Fruit fly (Drosophila melanogaster) whole organism, prepupa: Measurements from ENCODE around the gene Hers.
A peak's percentile ranks its signal among the peaks of the same experiment; 100 is the strongest.

ENCODE experiments used
- Blimp-1 ChIP-seq: fragments of 200-800 bp; sonication (Bioruptor generic); optimal IDR thresholded peaks from 3 replicates; lab custom pipeline; 2017; ENCODE audit warnings: missing biosample characterization, missing genetic modification characterization, mild to moderate bottlenecking, moderate library complexity, missing genetic modification reagents
- CG11294 ChIP-seq: fragments of 200-800 bp; sonication (Bioruptor generic); IDR thresholded peaks from 2 replicates; pipeline ENCODE4 v1.3.6; 2022; ENCODE audit warnings: missing biosample characterization, missing genetic modification characterization
- CG11762 ChIP-seq: fragments of 200-800 bp; sonication (Bioruptor generic); optimal IDR thresholded peaks from 3 replicates; lab custom pipeline; 2016; ENCODE audit warnings: missing biosample characterization, missing genetic modification characterization; ENCODE audit not compliant: insufficient read depth
- CG11902 ChIP-seq: fragments of 200-800 bp; sonication (Bioruptor generic); optimal IDR thresholded peaks from 3 replicates; lab custom pipeline; 2016; ENCODE audit warnings: missing biosample characterization, missing genetic modification characterization
- CG15336 ChIP-seq: fragments of 200-800 bp; sonication (Bioruptor generic); IDR thresholded peaks from 2 replicates; pipeline ENCODE4 v1.3.6; 2022; ENCODE audit warnings: missing biosample characterization, missing genetic modification characterization
- CG16779 ChIP-seq: fragments of 200-800 bp; sonication (Bioruptor generic); optimal IDR thresholded peaks from 3 replicates; lab custom pipeline; 2017; ENCODE audit warnings: missing biosample characterization, mild to moderate bottlenecking, missing genetic modification characterization
- CG32006 ChIP-seq: fragments of 200-800 bp; sonication (Bioruptor generic); optimal IDR thresholded peaks from 3 replicates; lab custom pipeline; 2017; ENCODE audit warnings: missing biosample characterization, mild to moderate bottlenecking, missing genetic modification characterization
- CG3919 ChIP-seq: fragments of 200-800 bp; sonication (Bioruptor generic); optimal IDR thresholded peaks from 3 replicates; lab custom pipeline; 2016; ENCODE audit warnings: missing biosample characterization, missing genetic modification characterization
- CG6163 ChIP-seq: fragments of 200-800 bp; sonication (Bioruptor generic); IDR thresholded peaks from 3 replicates; pipeline ENCODE4 v1.3.6; 2022; ENCODE audit warnings: missing biosample characterization, missing genetic modification characterization
- CG6792 ChIP-seq: fragments of 200-800 bp; sonication (Bioruptor generic); optimal IDR thresholded peaks from 3 replicates; lab custom pipeline; 2016; ENCODE audit warnings: missing biosample characterization, missing genetic modification characterization
- CG6808 ChIP-seq: fragments of 200-800 bp; sonication (Bioruptor generic); optimal IDR thresholded peaks from 3 replicates; lab custom pipeline; 2017; ENCODE audit warnings: missing biosample characterization, missing genetic modification characterization, mild to moderate bottlenecking, moderate library complexity, missing genetic modification reagents
- CG6854 ChIP-seq: fragments of 200-800 bp; sonication (Bioruptor generic); optimal IDR thresholded peaks from 2 replicates; lab custom pipeline; 2017; ENCODE audit warnings: missing biosample characterization, mild to moderate bottlenecking, missing genetic modification characterization
- CG8119 ChIP-seq: fragments of 200-800 bp; sonication (Bioruptor generic); IDR thresholded peaks from 3 replicates; pipeline ENCODE4 v1.3.6; 2022; ENCODE audit warnings: missing biosample characterization, missing genetic modification characterization
- CG8319 ChIP-seq: fragments of 200-800 bp; sonication (Bioruptor generic); optimal IDR thresholded peaks from 3 replicates; lab custom pipeline; 2016; ENCODE audit warnings: missing biosample characterization, missing genetic modification characterization
- CG8632 ChIP-seq: fragments of 200-800 bp; sonication (Bioruptor generic); optimal IDR thresholded peaks from 3 replicates; lab custom pipeline; 2016; ENCODE audit warnings: missing biosample characterization, missing genetic modification characterization
- CG9139 ChIP-seq: fragments of 200-800 bp; sonication (Bioruptor generic); optimal IDR thresholded peaks from 3 replicates; lab custom pipeline; 2017; ENCODE audit warnings: missing biosample characterization, mild to moderate bottlenecking, missing genetic modification characterization
- Eip78C ChIP-seq: fragments of 200-800 bp; sonication (Bioruptor generic); peaks from one replicate; lab custom pipeline; 2016; ENCODE audit warnings: missing biosample characterization, missing genetic modification characterization
- Eip93F ChIP-seq: fragments of 200-800 bp; sonication (Bioruptor generic); optimal IDR thresholded peaks from 2 replicates; lab custom pipeline; 2016; ENCODE audit warnings: missing biosample characterization, mild to moderate bottlenecking, missing genetic modification characterization
- Gug ChIP-seq: fragments of 200-800 bp; sonication (Bioruptor generic); IDR thresholded peaks from 2 replicates; pipeline ENCODE4 v1.3.6; 2022; ENCODE audit warnings: missing biosample characterization, missing genetic modification characterization
- Hr38 ChIP-seq: sonication (Bioruptor generic); optimal IDR thresholded peaks from 2 replicates; lab custom pipeline; 2016; ENCODE audit warnings: missing biosample characterization, missing genetic modification characterization
- Hr39 ChIP-seq: fragments of 200-800 bp; sonication (Bioruptor generic); optimal IDR thresholded peaks from 2 replicates; lab custom pipeline; 2016; ENCODE audit warnings: missing biosample characterization, missing genetic modification characterization
- Hr4 ChIP-seq: fragments of 200-800 bp; sonication (Bioruptor generic); optimal IDR thresholded peaks from 3 replicates; lab custom pipeline; 2016; ENCODE audit warnings: missing biosample characterization, missing genetic modification characterization
- OdsH ChIP-seq: fragments of 200-800 bp; sonication (Bioruptor generic); optimal IDR thresholded peaks from 3 replicates; lab custom pipeline; 2016; ENCODE audit warnings: missing biosample characterization, missing genetic modification characterization
- Sox102F ChIP-seq: fragments of 200-800 bp; sonication (Bioruptor generic); optimal IDR thresholded peaks from 2 replicates; lab custom pipeline; 2016; ENCODE audit warnings: missing biosample characterization, mild to moderate bottlenecking, missing genetic modification characterization
- Sox14 ChIP-seq: fragments of 200-800 bp; sonication (Bioruptor generic); optimal IDR thresholded peaks from 3 replicates; lab custom pipeline; 2016; ENCODE audit warnings: missing biosample characterization, missing genetic modification characterization
- achi ChIP-seq: fragments of 200-800 bp; sonication (Bioruptor generic); optimal IDR thresholded peaks from 3 replicates; lab custom pipeline; 2016; ENCODE audit warnings: missing biosample characterization, missing genetic modification characterization
- acj6 ChIP-seq: fragments of 200-800 bp; sonication (Bioruptor generic); optimal IDR thresholded peaks from 3 replicates; lab custom pipeline; 2016; ENCODE audit warnings: missing biosample characterization, missing genetic modification characterization
- cyc ChIP-seq: fragments of 200-800 bp; sonication (Bioruptor generic); optimal IDR thresholded peaks from 3 replicates; lab custom pipeline; 2016; ENCODE audit warnings: missing biosample characterization, missing genetic modification characterization
- dac ChIP-seq: fragments of 200-800 bp; sonication (Bioruptor generic); optimal IDR thresholded peaks from 2 replicates; lab custom pipeline; 2017; ENCODE audit warnings: missing biosample characterization, mild to moderate bottlenecking, missing genetic modification characterization
- dsx ChIP-seq: fragments of 200-800 bp; optimal IDR thresholded peaks from 3 replicates; lab custom pipeline; 2019; ENCODE audit warnings: missing biosample characterization, mild to moderate bottlenecking, missing genetic modification characterization, moderate library complexity; ENCODE audit not compliant: poor library complexity, severe bottlenecking
- esn ChIP-seq: fragments of 200-800 bp; sonication (Bioruptor generic); optimal IDR thresholded peaks from 2 replicates; lab custom pipeline; 2016; ENCODE audit warnings: missing biosample characterization, mild to moderate bottlenecking, missing genetic modification characterization, moderate library complexity
- fd59A ChIP-seq: fragments of 200-800 bp; sonication (Bioruptor generic); optimal IDR thresholded peaks from 2 replicates; lab custom pipeline; 2017; ENCODE audit warnings: missing biosample characterization, mild to moderate bottlenecking, missing genetic modification characterization, missing genetic modification reagents
- fd85E ChIP-seq: fragments of 200-800 bp; sonication (Bioruptor generic); optimal IDR thresholded peaks from 3 replicates; lab custom pipeline; 2016; ENCODE audit warnings: missing biosample characterization, missing genetic modification characterization
- salr ChIP-seq, 2 experiments: fragments of 200-800 bp; sonication (Bioruptor generic); optimal IDR thresholded peaks; 3 replicates each; lab custom pipeline; 2016 to 2018; ENCODE audit warnings: missing biosample characterization in 2 of 2, missing genetic modification characterization in 2 of 2, mild to moderate bottlenecking in 1 of 2
- spab ChIP-seq: fragments of 200-800 bp; sonication (Bioruptor generic); optimal IDR thresholded peaks from 2 replicates; lab custom pipeline; 2017; ENCODE audit warnings: missing biosample characterization, mild to moderate bottlenecking, missing genetic modification characterization, missing genetic modification reagents
- ss ChIP-seq, 2 experiments: fragments of 200-800 bp; sonication (Bioruptor generic); optimal IDR thresholded peaks; 2 replicates in 1 of 2; 3 replicates in 1 of 2; lab custom pipeline; 2017 to 2018; ENCODE audit warnings: mild to moderate bottlenecking in 2 of 2, missing biosample characterization in 2 of 2, missing genetic modification characterization in 2 of 2, moderate library complexity in 1 of 2
- svp ChIP-seq: fragments of 200-800 bp; sonication (Bioruptor generic); peaks from one replicate; lab custom pipeline; 2016; ENCODE audit warnings: missing biosample characterization, missing genetic modification characterization
- vri ChIP-seq: fragments of 200-800 bp; sonication (Bioruptor generic); optimal IDR thresholded peaks from 3 replicates; lab custom pipeline; 2016; ENCODE audit warnings: missing biosample characterization, mild to moderate bottlenecking, missing genetic modification characterization

Gene Hers

dm6 chrX:19842397-19843261, 23.3 kb upstream of the Hers start (continued):
- TF ChIP-seq ss (GFP tag; optimal IDR thresholded peaks at IDR 0.05; lab: Kevin White, UChicago): peak; percentile 28 to 57
- no peak for TF ChIP-seq Gug
- TF ChIP-seq achi (GFP tag; lab: Kevin White, UChicago): peak; percentile 44
- TF ChIP-seq CG6808: peak; percentile 62
- TF ChIP-seq CG32006: peak; percentile 30
- no peak for TF ChIP-seq CG8319 (GFP tag; lab: Kevin White, UChicago)
- no peak for TF ChIP-seq Blimp-1 (GFP tag; lab: Kevin White, UChicago)
- TF ChIP-seq vri (GFP tag; lab: Kevin White, UChicago): peak; percentile 11
- peak; percentile 37 for TF ChIP-seq CG9139 (GFP tag; lab: Kevin White, UChicago)
- TF ChIP-seq salr (GFP tag; optimal IDR thresholded peaks at IDR 0.05; lab: Kevin White, UChicago): peak in 1 of 2 experiments; percentile 14
- no peak for TF ChIP-seq CG11762
- peak; percentile 83 for TF ChIP-seq Eip78C (GFP tag; lab: Kevin White, UChicago)
- TF ChIP-seq spab (GFP tag; lab: Kevin White, UChicago): peak; percentile 55
- TF ChIP-seq CG6854 (GFP tag; lab: Kevin White, UChicago): no peak
- no peak for TF ChIP-seq CG11294 (GFP tag; lab: Robert Waterston, UW)
- peak; percentile 53 for TF ChIP-seq Sox14 (GFP tag; lab: Kevin White, UChicago)
- TF ChIP-seq Sox102F (GFP tag; lab: Kevin White, UChicago): peak; percentile 33
- TF ChIP-seq CG6792 (GFP tag; lab: Kevin White, UChicago): peak; percentile 45
- TF ChIP-seq CG3919: peak; percentile 34
- TF ChIP-seq Eip93F: no peak
- TF ChIP-seq cyc: peak; percentile 46
- TF ChIP-seq, all 60 proteins: peak for 36

- TF ChIP-seq Hr4 (no peak), CG6163 (GFP tag; lab: Robert Waterston, UW) (0 out of 3 replicates have a peak, but pooled peaks have one; percentile 8)
These were observed 21.8 kb upstream of the Hers start for dm6 chrX:19844010-19844766.

DNA sequence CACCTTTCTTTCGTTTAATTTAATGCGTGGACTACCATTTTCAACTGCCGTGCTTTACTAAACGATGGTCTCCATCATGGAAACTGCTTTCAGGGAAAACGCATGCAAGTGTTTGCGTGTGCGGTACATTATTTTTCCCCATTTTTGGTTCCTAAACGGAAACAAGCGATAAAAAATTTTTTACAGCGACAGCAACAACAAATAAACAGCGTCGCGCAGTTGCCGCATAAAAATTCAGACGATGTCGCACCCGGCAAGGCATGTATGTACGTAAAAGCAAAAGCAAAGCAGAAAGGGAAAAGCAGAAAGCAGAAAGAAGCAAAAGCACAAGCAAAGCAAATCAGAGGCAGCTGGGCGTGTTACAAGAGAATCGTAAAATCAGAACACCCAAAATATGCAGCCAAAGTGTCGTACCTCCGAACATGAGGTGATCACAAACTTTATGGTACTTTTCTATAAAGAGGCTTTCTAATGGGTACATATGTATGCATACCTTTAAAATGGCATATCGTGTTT, 20.3 kb upstream of the Hers start:
- TF ChIP-seq CG8632 (GFP tag; lab: Kevin White, UChicago) (no peak), fd59A (GFP tag; lab: Kevin White, UChicago) (no peak), fd85E (GFP tag; lab: Kevin White, UChicago) (no peak), Hr39 (GFP tag; lab: Kevin White, UChicago) (no peak), Sox14 (GFP tag; lab: Kevin White, UChicago) (no peak), CG6163 (GFP tag; lab: Robert Waterston, UW) (0 out of 3 replicates have a peak, but pooled peaks have one; percentile 17), CG16779 (tag; lab: Kevin White, UChicago) (no peak), achi (GFP tag; lab: Kevin White, UChicago) (no peak), svp (peak; percentile 33), Hr4 (no peak), esn (GFP tag; lab: Kevin White, UChicago) (no peak), Eip78C (GFP tag; lab: Kevin White, UChicago) (peak; percentile 7)

- peak; percentile 94 for TF ChIP-seq fd59A (GFP tag; lab: Kevin White, UChicago)
- peak; percentile 94 for TF ChIP-seq OdsH
- TF ChIP-seq CG6163 (GFP tag; lab: Robert Waterston, UW): peak; percentile 97
- peak; percentile 97 for TF ChIP-seq svp
- TF ChIP-seq Hr38 (GFP tag; lab: Kevin White, UChicago): peak; percentile 88
- TF ChIP-seq fd85E (GFP tag; lab: Kevin White, UChicago): peak; percentile 79
- peak; percentile 96 for TF ChIP-seq CG15336 (GFP tag; lab: Robert Waterston, UW)
- TF ChIP-seq CG8119: peak; percentile 92
- TF ChIP-seq Hr39 (GFP tag; lab: Kevin White, UChicago): peak; percentile 98
- TF ChIP-seq dac (GFP tag; lab: Kevin White, UChicago): peak; percentile 96
- peak; percentile 95 for TF ChIP-seq CG11902
- peak; percentile 95 for TF ChIP-seq acj6 (GFP tag; lab: Kevin White, UChicago)
- TF ChIP-seq esn (GFP tag; lab: Kevin White, UChicago): peak; percentile 95
- peak; percentile 94 for TF ChIP-seq Gug
- peak; percentile 86 for TF ChIP-seq CG11762
- TF ChIP-seq Eip78C (GFP tag; lab: Kevin White, UChicago): peak; percentile 98
- peak; percentile 96 for TF ChIP-seq Sox14 (GFP tag; lab: Kevin White, UChicago)
- peak; percentile 90 to 92 for TF ChIP-seq salr (GFP tag; optimal IDR thresholded peaks at IDR 0.05; lab: Kevin White, UChicago)
- TF ChIP-seq cyc: peak; percentile 96
- TF ChIP-seq Sox102F (GFP tag; lab: Kevin White, UChicago): peak; percentile 94
- TF ChIP-seq dsx (GFP tag; lab: Kevin White, UChicago): peak; percentile 90
- TF ChIP-seq vri (GFP tag; lab: Kevin White, UChicago): peak; percentile 68
These were observed 19.1 kb upstream of the Hers start for dm6 chrX:19846701-19847383.
